Worm (Caenorhabditis elegans) whole organism, mixed stage, embryonic: ENCODE measurements around the gene sre-35.

Experiments used
- M03D4.4 ChIP-seq: sonication (generic microtip); optimal IDR thresholded peaks from 2 replicates; lab custom pipeline; 2017; ENCODE audit warnings: mild to moderate bottlenecking, missing genetic modification characterization, missing compliant biosample characterization
- bed-3 ChIP-seq: fragments of 200-800 bp; sonication (Bioruptor generic); optimal IDR thresholded peaks from 3 replicates; lab custom pipeline; 2018; ENCODE audit warnings: mild to moderate bottlenecking, missing genetic modification characterization, moderate library complexity, missing compliant biosample characterization
- blmp-1 ChIP-seq: fragments of 150-350 bp; optimal IDR thresholded peaks from 2 replicates; lab custom pipeline; 2014; ENCODE audit warnings: missing biosample characterization, missing genetic modification characterization
- ceh-43 ChIP-seq: fragments of 200-800 bp; sonication (Bioruptor generic); optimal IDR thresholded peaks from 2 replicates; lab custom pipeline; 2018; ENCODE audit warnings: mild to moderate bottlenecking, missing genetic modification characterization, moderate library complexity, missing compliant biosample characterization
- ceh-83 ChIP-seq: fragments of 200-800 bp; sonication (Bioruptor generic); optimal IDR thresholded peaks from 2 replicates; lab custom pipeline; 2018; ENCODE audit warnings: mild to moderate bottlenecking, missing genetic modification characterization, missing compliant biosample characterization
- ces-1 ChIP-seq: fragments of 150-350 bp; optimal IDR thresholded peaks from 2 replicates; lab custom pipeline; 2014; ENCODE audit warnings: missing biosample characterization, missing genetic modification reagents, missing genetic modification characterization
- drap-1 ChIP-seq: fragments of 200-800 bp; sonication (Bioruptor generic); optimal IDR thresholded peaks from 3 replicates; lab custom pipeline; 2018; ENCODE audit warnings: mild to moderate bottlenecking, missing genetic modification characterization, missing compliant biosample characterization
- elt-1 ChIP-seq: sonication (generic microtip); optimal IDR thresholded peaks from 2 replicates; lab custom pipeline; 2017; ENCODE audit warnings: missing genetic modification characterization, mild to moderate bottlenecking, missing compliant biosample characterization, antibody characterized with exemption, moderate library complexity, borderline replicate concordance; ENCODE audit not compliant: insufficient read depth
- elt-3 ChIP-seq: fragments of 150-350 bp; optimal IDR thresholded peaks from 2 replicates; lab custom pipeline; 2014; ENCODE audit warnings: missing biosample characterization, missing genetic modification characterization
- flh-1 ChIP-seq: fragments of 200-800 bp; sonication (Bioruptor generic); optimal IDR thresholded peaks from 2 replicates; lab custom pipeline; 2018; ENCODE audit warnings: mild to moderate bottlenecking, missing genetic modification characterization, moderate library complexity, missing compliant biosample characterization
- ham-2 ChIP-seq: fragments of 200-800 bp; sonication (Bioruptor generic); optimal IDR thresholded peaks from 2 replicates; lab custom pipeline; 2018; ENCODE audit warnings: mild to moderate bottlenecking, missing genetic modification characterization, missing compliant biosample characterization
- hlh-1 ChIP-seq: fragments of 150-350 bp; optimal IDR thresholded peaks from 2 replicates; lab custom pipeline; 2014; ENCODE audit warnings: missing biosample characterization, missing genetic modification reagents, missing genetic modification characterization
- lin-13 ChIP-seq: fragments of 150-350 bp; optimal IDR thresholded peaks from 2 replicates; lab custom pipeline; 2014; ENCODE audit warnings: missing biosample characterization, missing genetic modification characterization
- lin-32 ChIP-seq: fragments of 200-800 bp; sonication (Bioruptor generic); optimal IDR thresholded peaks from 2 replicates; lab custom pipeline; 2018; ENCODE audit warnings: mild to moderate bottlenecking, missing genetic modification characterization, missing compliant biosample characterization
- lsy-2 ChIP-seq: fragments of 150-350 bp; optimal IDR thresholded peaks from 2 replicates; lab custom pipeline; 2014; ENCODE audit warnings: missing biosample characterization, missing genetic modification characterization
- mab-5 ChIP-seq: fragments of 150-350 bp; optimal IDR thresholded peaks from 2 replicates; lab custom pipeline; 2014; ENCODE audit warnings: missing biosample characterization, missing genetic modification characterization
- mep-1 ChIP-seq: fragments of 150-350 bp; optimal IDR thresholded peaks from 2 replicates; lab custom pipeline; 2017; ENCODE audit warnings: missing biosample characterization, missing genetic modification reagents, missing genetic modification characterization, inconsistent platforms
- mls-2 ChIP-seq: sonication (generic microtip); optimal IDR thresholded peaks from 2 replicates; lab custom pipeline; 2016; ENCODE audit warnings: mild to moderate bottlenecking, missing genetic modification characterization, moderate library complexity, missing compliant biosample characterization
- nhr-12 ChIP-seq: fragments of 150-350 bp; optimal IDR thresholded peaks from 2 replicates; lab custom pipeline; 2014; ENCODE audit warnings: missing biosample characterization, missing genetic modification characterization
- nhr-2 ChIP-seq: fragments of 150-350 bp; optimal IDR thresholded peaks from 2 replicates; lab custom pipeline; 2014; ENCODE audit warnings: missing biosample characterization, missing genetic modification characterization
- nhr-237 ChIP-seq: fragments of 150-350 bp; optimal IDR thresholded peaks from 2 replicates; lab custom pipeline; 2014; ENCODE audit warnings: missing biosample characterization, missing genetic modification characterization
- nhr-28 ChIP-seq: fragments of 150-350 bp; optimal IDR thresholded peaks from 2 replicates; lab custom pipeline; 2014; ENCODE audit warnings: missing biosample characterization, missing genetic modification characterization
- nhr-76 ChIP-seq: sonication (generic microtip); optimal IDR thresholded peaks from 2 replicates; lab custom pipeline; 2017; ENCODE audit warnings: missing biosample characterization, missing genetic modification characterization
- pha-4 ChIP-seq: fragments of 150-350 bp; optimal IDR thresholded peaks from 2 replicates; lab custom pipeline; 2018; ENCODE audit warnings: missing biosample characterization, missing genetic modification reagents, missing genetic modification characterization
- snpc-4 ChIP-seq: fragments of 150-350 bp; optimal IDR thresholded peaks from 2 replicates; lab custom pipeline; 2014; ENCODE audit warnings: missing biosample characterization, missing genetic modification characterization
- tbx-8 ChIP-seq: fragments of 200-800 bp; sonication (Bioruptor generic); optimal IDR thresholded peaks from 2 replicates; lab custom pipeline; 2018; ENCODE audit warnings: mild to moderate bottlenecking, missing genetic modification characterization, moderate library complexity, missing compliant biosample characterization
- unc-120 ChIP-seq: sonication (generic microtip); optimal IDR thresholded peaks from 2 replicates; lab custom pipeline; 2017; ENCODE audit warnings: missing genetic modification characterization, missing compliant biosample characterization; ENCODE audit not compliant: poor library complexity, severe bottlenecking
- unc-39 ChIP-seq: fragments of 150-350 bp; optimal IDR thresholded peaks from 2 replicates; lab custom pipeline; 2014; ENCODE audit warnings: missing biosample characterization, missing genetic modification characterization
- unc-62 ChIP-seq: fragments of 150-350 bp; optimal IDR thresholded peaks from 2 replicates; lab custom pipeline; 2014; ENCODE audit warnings: missing biosample characterization, missing genetic modification reagents, missing genetic modification characterization
- zip-8 ChIP-seq: fragments of 150-350 bp; optimal IDR thresholded peaks from 2 replicates; lab custom pipeline; 2014; ENCODE audit warnings: missing biosample characterization, missing genetic modification characterization
- ztf-11 ChIP-seq: fragments of 150-350 bp; optimal IDR thresholded peaks from 2 replicates; lab custom pipeline; 2014; ENCODE audit warnings: missing biosample characterization, missing genetic modification characterization

Gene sre-35

ce11 chrII:12412417-12412816, 40.2 kb downstream of the sre-35 start, which contains the start of gene Y57A10C.1:
Y57A10C.1 (minus strand) TSS chrII:12412517.
- TF ChIP-seq unc-39 (tag; lab: Kevin White, UChicago) = no peak
- no peak for TF ChIP-seq zip-8 (tag; lab: Kevin White, UChicago)
- no peak for TF ChIP-seq mab-5 (tag; lab: Kevin White, UChicago)
- no peak for TF ChIP-seq ceh-43 (GFP tag; lab: Kevin White, UChicago)
- no peak for TF ChIP-seq unc-120 (tag; lab: Kevin White, UChicago)
- no peak for TF ChIP-seq ceh-83 (GFP tag; lab: Kevin White, UChicago)
- TF ChIP-seq drap-1 (GFP tag; lab: Kevin White, UChicago) = no peak
- no peak for TF ChIP-seq lsy-2 (tag; lab: Kevin White, UChicago)
- no peak for TF ChIP-seq pha-4
- TF ChIP-seq blmp-1 = no peak
- TF ChIP-seq nhr-12 = no peak
- TF ChIP-seq snpc-4 (tag; lab: Kevin White, UChicago) = no peak
- no peak for TF ChIP-seq flh-1 (GFP tag; lab: Kevin White, UChicago)

- no peak for TF ChIP-seq unc-62 (GFP tag; lab: Kevin White, UChicago)
- no peak for TF ChIP-seq nhr-76 (tag; lab: Kevin White, UChicago)
- TF ChIP-seq nhr-2 (tag; lab: Kevin White, UChicago) = no peak
- no peak for TF ChIP-seq elt-1 (tag; lab: Kevin White, UChicago)
- no peak for TF ChIP-seq nhr-237 (tag; lab: Kevin White, UChicago)
- no peak for TF ChIP-seq snpc-4 (tag; lab: Kevin White, UChicago)
- TF ChIP-seq unc-120 (tag; lab: Kevin White, UChicago) = no peak
- TF ChIP-seq mab-5 (tag; lab: Kevin White, UChicago) = no peak
- TF ChIP-seq mls-2 (tag; lab: Kevin White, UChicago) = no peak
- no peak for TF ChIP-seq hlh-1 (tag; lab: Kevin White, UChicago)
- no peak for TF ChIP-seq M03D4.4
- no peak for TF ChIP-seq nhr-12
- TF ChIP-seq ham-2 (GFP tag; lab: Kevin White, UChicago) = no peak
Measured at ce11 chrII:12410107-12410506, 42.5 kb downstream of the sre-35 start, which contains the start of gene F57G9.3. F57G9.3 (minus strand) TSS chrII:12410207.

- TF ChIP-seq elt-1 (tag; lab: Kevin White, UChicago) = no peak
- TF ChIP-seq ceh-83 (GFP tag; lab: Kevin White, UChicago) = no peak
- no peak for TF ChIP-seq blmp-1
- TF ChIP-seq nhr-76 (tag; lab: Kevin White, UChicago) = no peak
- TF ChIP-seq elt-3 = no peak
- no peak for TF ChIP-seq unc-62 (GFP tag; lab: Kevin White, UChicago)
- TF ChIP-seq bed-3 = no peak
- TF ChIP-seq M03D4.4 = no peak
- no peak for TF ChIP-seq mls-2 (tag; lab: Kevin White, UChicago)
- no peak for TF ChIP-seq lsy-2 (tag; lab: Kevin White, UChicago)
- no peak for TF ChIP-seq tbx-8 (GFP tag; lab: Kevin White, UChicago)
- no peak for TF ChIP-seq nhr-28
- TF ChIP-seq ham-2 (GFP tag; lab: Kevin White, UChicago) = no peak
- TF ChIP-seq pha-4 = no peak
Measured at ce11 chrII:12408717-12409116, 43.9 kb downstream of the sre-35 start, which contains the start of gene sre-31. sre-31 (minus strand) TSS chrII:12408817.

ce11 chrII:12406394-12406793, 46.3 kb downstream of the sre-35 start, which contains the start of gene sre-30:
sre-30 (minus strand) TSS chrII:12406494.
- TF ChIP-seq drap-1 (GFP tag; lab: Kevin White, UChicago) (no peak), ceh-83 (GFP tag; lab: Kevin White, UChicago) (no peak), bed-3 (no peak), flh-1 (GFP tag; lab: Kevin White, UChicago) (no peak), ceh-43 (GFP tag; lab: Kevin White, UChicago) (no peak), ces-1 (GFP tag; lab: Kevin White, UChicago) (no peak), nhr-2 (tag; lab: Kevin White, UChicago) (no peak), ztf-11 (tag; lab: Kevin White, UChicago) (no peak), nhr-237 (tag; lab: Kevin White, UChicago) (no peak), lsy-2 (tag; lab: Kevin White, UChicago) (no peak), unc-39 (tag; lab: Kevin White, UChicago) (no peak), lin-13 (tag; lab: Kevin White, UChicago) (no peak), unc-120 (tag; lab: Kevin White, UChicago) (no peak), lin-32 (GFP tag; lab: Kevin White, UChicago) (no peak), tbx-8 (GFP tag; lab: Kevin White, UChicago) (no peak), mab-5 (tag; lab: Kevin White, UChicago) (no peak), mep-1 (no peak), unc-62 (GFP tag; lab: Kevin White, UChicago) (no peak)
- TF ChIP-seq, all 35 proteins: peak for 0
